Worm (Caenorhabditis elegans) whole organism, early embryonic: ENCODE data around the gene clec-121.

Experiments
- aly-1 ChIP-seq: sonication (generic microtip); optimal IDR thresholded peaks from 2 replicates; lab custom pipeline; 2016; ENCODE audit warnings: missing genetic modification characterization, missing compliant biosample characterization
- ama-1 ChIP-seq: fragments of 150-350 bp; optimal IDR thresholded peaks from 2 replicates; lab custom pipeline; 2014
- flt-1 ChIP-seq: fragments of 200-800 bp; sonication (Bioruptor generic); IDR thresholded peaks from 2 replicates; pipeline ENCODE4 v1.3.6; 2022; ENCODE audit warnings: missing genetic modification characterization, missing compliant biosample characterization
- scrt-1 ChIP-seq: fragments of 200-800 bp; sonication (Bioruptor generic); IDR thresholded peaks from 2 replicates; pipeline ENCODE4 v1.3.6; 2022; ENCODE audit warnings: missing genetic modification characterization, missing compliant biosample characterization
- tbx-11 ChIP-seq: fragments of 200-800 bp; sonication (Bioruptor generic); IDR thresholded peaks from 2 replicates; pipeline ENCODE4 v1.3.6; 2022; ENCODE audit warnings: missing genetic modification characterization, missing compliant biosample characterization

DNA sequence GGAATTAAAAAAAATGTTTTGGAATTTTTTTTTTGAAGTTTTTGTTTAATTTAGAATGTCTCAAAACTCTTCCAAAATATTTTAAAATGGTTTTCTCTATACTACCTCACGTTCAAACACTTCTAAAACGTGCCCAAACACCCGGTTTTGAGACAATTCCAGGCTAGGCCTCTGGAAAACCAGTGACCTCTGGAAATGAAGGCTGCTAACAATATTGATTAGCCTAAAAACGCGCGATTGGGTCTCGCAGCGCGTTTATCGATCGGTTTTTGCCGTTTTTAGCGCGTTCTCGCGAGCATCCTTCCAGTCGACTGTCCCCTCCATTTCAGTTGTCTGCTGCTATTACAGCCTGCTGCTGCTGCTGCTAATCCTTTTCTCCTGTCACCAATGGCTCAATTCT, 41.3 kb upstream of the clec-121 start, which contains the start of gene Y25C1A.6:
- TF ChIP-seq ama-1 (no peak), flt-1 (GFP tag; lab: Robert Waterston, UW) (no peak), scrt-1 (GFP tag; lab: Robert Waterston, UW) (no peak), tbx-11 (GFP tag; lab: Robert Waterston, UW) (no peak), aly-1 (no peak)
